Fruit fly (Drosophila melanogaster) whole organism, wandering third instar larva: ENCODE measurements around the gene CG2887.

Experiments
- CG9705 ChIP-seq: fragments of 200-800 bp; sonication (Bioruptor generic); optimal IDR thresholded peaks from 2 replicates; lab custom pipeline; 2018; ENCODE audit warnings: missing biosample characterization, mild to moderate bottlenecking, missing genetic modification characterization
- CrebA ChIP-seq: fragments of 200-800 bp; sonication (Bioruptor generic); optimal IDR thresholded peaks from 2 replicates; lab custom pipeline; 2016; ENCODE audit warnings: missing biosample characterization, mild to moderate bottlenecking, missing genetic modification characterization, borderline replicate concordance
- Dif ChIP-seq: fragments of 200-275, 200-300 bp; sonication (Bioruptor generic); optimal IDR thresholded peaks from 2 replicates; lab custom pipeline; 2018; ENCODE audit warnings: missing biosample characterization, missing genetic modification characterization; ENCODE audit not compliant: partially characterized antibody
- HLH106 ChIP-seq: fragments of 200-800 bp; optimal IDR thresholded peaks from 3 replicates; lab custom pipeline; 2019; ENCODE audit warnings: missing biosample characterization, mild to moderate bottlenecking, missing genetic modification characterization, moderate library complexity
- Hr83 ChIP-seq: fragments of 200-300 bp; sonication (Bioruptor generic); optimal IDR thresholded peaks from 2 replicates; lab custom pipeline; 2016; ENCODE audit warnings: missing biosample characterization, mild to moderate bottlenecking, missing genetic modification characterization, moderate library complexity; ENCODE audit not compliant: poor library complexity, severe bottlenecking
- Jra ChIP-seq: sonication (Bioruptor generic); optimal IDR thresholded peaks from 2 replicates; lab custom pipeline; 2016; ENCODE audit warnings: missing biosample characterization, missing genetic modification characterization
- Mio ChIP-seq: sonication (Bioruptor generic); optimal IDR thresholded peaks from 2 replicates; lab custom pipeline; 2016; ENCODE audit warnings: missing biosample characterization, missing genetic modification characterization
- N ChIP-seq: fragments of >200 bp; optimal IDR thresholded peaks from 2 replicates; lab custom pipeline; 2018; ENCODE audit warnings: missing biosample characterization, missing external identifiers, missing genetic modification characterization
- OdsH ChIP-seq: fragments of 200-800 bp; sonication (Bioruptor generic); optimal IDR thresholded peaks from 2 replicates; lab custom pipeline; 2016; ENCODE audit warnings: missing biosample characterization, mild to moderate bottlenecking, missing genetic modification characterization
- Rel ChIP-seq, 2 experiments: fragments of 200-800 bp; sonication (Bioruptor generic) in 1 of 2; optimal IDR thresholded peaks; 2 replicates in 1 of 2; 3 replicates in 1 of 2; lab custom pipeline; 2016 to 2019; ENCODE audit warnings: mild to moderate bottlenecking in 2 of 2, missing biosample characterization in 2 of 2, missing genetic modification characterization in 2 of 2, moderate library complexity in 1 of 2
- Sp1 ChIP-seq: fragments of 200-800 bp; sonication (Bioruptor generic); optimal IDR thresholded peaks from 3 replicates; lab custom pipeline; 2019; ENCODE audit warnings: missing biosample characterization, mild to moderate bottlenecking, missing genetic modification characterization, moderate library complexity
- Vsx2 ChIP-seq: fragments of 200-300, 225-300 bp; sonication (Bioruptor generic); optimal IDR thresholded peaks from 2 replicates; lab custom pipeline; 2018; ENCODE audit warnings: missing biosample characterization, missing genetic modification characterization; ENCODE audit not compliant: partially characterized antibody
- brk ChIP-seq: fragments of 200-800 bp; sonication (Bioruptor generic); optimal IDR thresholded peaks from 2 replicates; lab custom pipeline; 2016; ENCODE audit warnings: missing biosample characterization, mild to moderate bottlenecking, missing genetic modification characterization
- dl ChIP-seq, 2 experiments: fragments of 175-275, 200-275 bp in 1 of 2; fragments of 200-275 bp in 1 of 2; sonication (Bioruptor generic); optimal IDR thresholded peaks; lab custom pipeline; 2018; ENCODE audit warnings: mild to moderate bottlenecking in 2 of 2, missing biosample characterization in 2 of 2, missing genetic modification characterization in 2 of 2, moderate library complexity in 2 of 2; ENCODE audit not compliant: partially characterized antibody in 2 of 2, insufficient read depth in 1 of 2
- dmrt93B ChIP-seq: fragments of 200-800 bp; sonication (Bioruptor generic); optimal IDR thresholded peaks from 2 replicates; lab custom pipeline; 2018; ENCODE audit warnings: missing biosample characterization, mild to moderate bottlenecking, missing genetic modification characterization
- dsf ChIP-seq: sonication (Bioruptor generic); optimal IDR thresholded peaks from 2 replicates; lab custom pipeline; 2016; ENCODE audit warnings: missing biosample characterization, missing genetic modification characterization, borderline replicate concordance
- ey ChIP-seq: fragments of 200-800 bp; sonication (Bioruptor generic); optimal IDR thresholded peaks from 2 replicates; lab custom pipeline; 2016; ENCODE audit warnings: missing biosample characterization, missing genetic modification characterization
- foxo ChIP-seq, 2 experiments: fragments of 200-800 bp; sonication (Bioruptor generic); optimal IDR thresholded peaks; 2 replicates in 1 of 2; 3 replicates in 1 of 2; lab custom pipeline; 2016 to 2017; ENCODE audit warnings: missing biosample characterization in 2 of 2, missing genetic modification characterization in 2 of 2
- fru ChIP-seq: fragments of 200-800 bp; sonication (Bioruptor generic); optimal IDR thresholded peaks from 3 replicates; lab custom pipeline; 2016; ENCODE audit warnings: missing biosample characterization, mild to moderate bottlenecking, missing genetic modification characterization
- h ChIP-seq: fragments of 200-800 bp; sonication (Bioruptor generic); optimal IDR thresholded peaks from 3 replicates; lab custom pipeline; 2016; ENCODE audit warnings: missing biosample characterization, mild to moderate bottlenecking, missing genetic modification characterization
- jim ChIP-seq: fragments of 175-275, 200-325 bp; sonication (Bioruptor generic); optimal IDR thresholded peaks from 2 replicates; lab custom pipeline; 2016; ENCODE audit warnings: missing biosample characterization, mild to moderate bottlenecking, missing genetic modification characterization
- lola ChIP-seq: fragments of >200 bp; optimal IDR thresholded peaks from 2 replicates; lab custom pipeline; 2017; ENCODE audit warnings: missing biosample characterization, missing genetic modification characterization
- psq ChIP-seq: fragments of 200-800 bp; sonication (Bioruptor generic); optimal IDR thresholded peaks from 3 replicates; lab custom pipeline; 2017; ENCODE audit warnings: missing biosample characterization, mild to moderate bottlenecking, missing genetic modification characterization, moderate library complexity
- rgr ChIP-seq: fragments of 200-800 bp; sonication (Bioruptor generic); optimal IDR thresholded peaks from 3 replicates; lab custom pipeline; 2016; ENCODE audit warnings: missing biosample characterization, mild to moderate bottlenecking, missing genetic modification characterization
- sage ChIP-seq: fragments of 200-800 bp; sonication (Bioruptor generic); optimal IDR thresholded peaks from 2 replicates; lab custom pipeline; 2016; ENCODE audit warnings: missing biosample characterization, mild to moderate bottlenecking, missing genetic modification characterization
- sv ChIP-seq: fragments of 200-800 bp; sonication (Bioruptor generic); optimal IDR thresholded peaks from 3 replicates; lab custom pipeline; 2016; ENCODE audit warnings: missing biosample characterization, missing genetic modification characterization
- tai ChIP-seq: sonication (Bioruptor generic); optimal IDR thresholded peaks from 2 replicates; lab custom pipeline; 2016; ENCODE audit warnings: missing biosample characterization, missing genetic modification characterization
- usp ChIP-seq: fragments of >200 bp; optimal IDR thresholded peaks from 2 replicates; lab custom pipeline; 2017; ENCODE audit warnings: missing biosample characterization, missing genetic modification characterization
- woc ChIP-seq: sonication (Bioruptor generic); optimal IDR thresholded peaks from 2 replicates; lab custom pipeline; 2016; ENCODE audit warnings: missing biosample characterization, mild to moderate bottlenecking, missing genetic modification characterization

CG2887 gene

DNA sequence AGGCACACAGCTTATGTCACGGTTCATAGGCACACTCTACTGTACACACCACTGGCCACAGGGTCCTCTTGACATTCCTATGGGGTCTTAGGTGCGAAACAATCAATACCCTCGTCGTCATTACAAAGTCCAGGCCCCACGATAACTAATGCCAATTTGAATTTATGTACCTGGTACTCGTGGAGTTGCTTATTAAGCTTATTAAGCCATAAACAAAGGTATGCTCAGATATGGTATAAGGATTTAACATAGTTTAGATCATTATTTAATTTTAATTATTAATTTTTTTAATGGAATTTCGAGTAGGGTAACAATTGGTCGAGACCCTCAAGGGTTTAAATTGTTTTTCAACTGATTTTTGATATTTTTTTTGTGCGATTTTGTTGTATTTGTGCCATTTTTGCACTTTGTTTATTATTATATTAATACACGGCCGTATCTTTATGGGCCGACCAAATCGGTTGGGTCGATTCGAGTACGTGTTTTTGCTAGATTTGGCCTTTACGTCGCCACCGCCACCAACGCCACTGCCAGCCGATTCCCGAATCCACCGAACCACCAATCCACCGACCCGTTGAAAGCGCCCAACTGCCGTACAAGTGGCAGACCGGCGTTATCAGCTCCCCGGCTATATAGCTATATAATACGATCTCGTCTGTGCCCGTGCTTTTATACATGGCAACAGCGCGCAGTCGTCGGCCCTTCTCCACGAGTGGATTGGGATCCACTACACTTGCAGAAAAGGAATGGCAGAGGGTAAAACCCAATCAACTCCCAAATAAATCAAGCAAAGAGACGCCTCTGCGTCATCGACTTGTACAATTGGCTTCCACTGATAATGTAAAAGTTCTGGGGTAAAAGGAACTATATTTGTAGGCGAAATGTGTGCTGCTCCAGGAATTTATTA is 6.2 kb upstream of the CG2887 start:
- TF ChIP-seq HLH106 (tag; lab: Kevin White, UChicago): peak; percentile 3
- TF ChIP-seq sage (GFP tag; lab: Kevin White, UChicago): no peak
- TF ChIP-seq dsf (GFP tag; lab: Kevin White, UChicago): no peak
- no peak for TF ChIP-seq N (GFP tag; lab: Kevin White, UChicago)
- TF ChIP-seq OdsH: no peak
- peak; percentile 3 for TF ChIP-seq woc (GFP tag; lab: Kevin White, UChicago)
- no peak for TF ChIP-seq Rel (GFP tag; optimal IDR thresholded peaks at IDR 0.05; lab: Kevin White, UChicago)
- peak; percentile 58 for TF ChIP-seq Rel (tag; optimal IDR thresholded peaks at IDR 0.05; lab: Kevin White, UChicago)
- TF ChIP-seq h: peak; percentile 9
- no peak for TF ChIP-seq brk (GFP tag; lab: Kevin White, UChicago)
- TF ChIP-seq Hr83 (GFP tag; lab: Kevin White, UChicago): no peak
- no peak for TF ChIP-seq ey (GFP tag; lab: Kevin White, UChicago)
- TF ChIP-seq Dif (GFP tag; lab: Kevin White, UChicago): no peak
- TF ChIP-seq lola: no peak
- no peak for TF ChIP-seq dmrt93B (GFP tag; lab: Kevin White, UChicago)
- no peak for TF ChIP-seq tai (GFP tag; lab: Kevin White, UChicago)
- TF ChIP-seq sv: no peak
- TF ChIP-seq CrebA (GFP tag; lab: Kevin White, UChicago): no peak
- TF ChIP-seq usp (GFP tag; lab: Kevin White, UChicago): no peak
- no peak for TF ChIP-seq fru

DNA sequence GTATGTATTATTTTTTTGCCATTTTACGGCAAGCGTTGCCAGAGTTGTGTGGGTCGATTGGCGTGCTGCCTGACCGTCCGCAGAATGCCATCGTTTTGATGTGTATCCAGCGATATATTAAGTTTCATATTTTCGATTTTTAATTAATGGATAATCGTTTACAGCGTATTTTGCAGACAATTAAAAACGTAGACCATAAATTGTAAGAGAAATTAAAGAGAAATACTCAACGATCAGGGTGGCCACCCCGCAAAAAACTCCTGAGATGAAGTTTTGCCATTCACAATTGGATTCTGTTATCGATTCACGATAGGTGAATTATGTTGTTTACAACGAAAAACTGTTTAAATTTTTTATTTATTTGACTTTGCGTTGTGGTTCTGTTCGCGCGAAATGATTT is 3.7 kb downstream of the CG2887 start, which contains the start of gene nocte:
nocte (minus strand) TSS at position 51 of the 400 bp plus-strand sequence.
- TF ChIP-seq foxo (GFP tag; optimal IDR thresholded peaks at IDR 0.05; lab: Kevin White, UChicago) (peak in 1 of 2 experiments; percentile 32), HLH106 (tag; lab: Kevin White, UChicago) (peak; percentile 16), N (GFP tag; lab: Kevin White, UChicago) (no peak), ey (GFP tag; lab: Kevin White, UChicago) (peak; percentile 1), Mio (GFP tag; lab: Kevin White, UChicago) (no peak)

DNA sequence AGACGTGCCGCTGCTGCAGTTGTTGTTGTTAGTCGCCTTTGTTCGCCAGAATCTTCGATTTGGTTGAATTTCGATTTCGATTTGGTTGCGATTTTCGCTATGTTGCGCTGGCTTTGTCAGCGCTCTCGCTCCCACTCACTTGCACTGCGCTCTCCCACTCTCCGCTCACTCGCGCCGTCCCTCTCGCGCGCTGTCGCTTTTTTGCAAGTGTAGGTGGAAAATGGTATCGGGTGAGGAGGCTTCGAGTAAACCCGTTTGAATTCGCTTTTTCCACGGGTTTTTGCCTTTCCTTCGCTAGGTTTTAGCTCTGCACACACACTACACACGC is 4.1 kb downstream of the CG2887 start:
- TF ChIP-seq brk (GFP tag; lab: Kevin White, UChicago) (no peak), dl (GFP tag; optimal IDR thresholded peaks at IDR 0.05; lab: Kevin White, UChicago; ENCODE audit: insufficient read depth in 1 of 2, partially characterized antibody in 2 of 2) (no peak), CG9705 (no peak), jim (GFP tag; lab: Kevin White, UChicago) (no peak), Dif (GFP tag; lab: Kevin White, UChicago) (peak; percentile 32), foxo (GFP tag; optimal IDR thresholded peaks at IDR 0.05; lab: Kevin White, UChicago) (no peak)

DNA sequence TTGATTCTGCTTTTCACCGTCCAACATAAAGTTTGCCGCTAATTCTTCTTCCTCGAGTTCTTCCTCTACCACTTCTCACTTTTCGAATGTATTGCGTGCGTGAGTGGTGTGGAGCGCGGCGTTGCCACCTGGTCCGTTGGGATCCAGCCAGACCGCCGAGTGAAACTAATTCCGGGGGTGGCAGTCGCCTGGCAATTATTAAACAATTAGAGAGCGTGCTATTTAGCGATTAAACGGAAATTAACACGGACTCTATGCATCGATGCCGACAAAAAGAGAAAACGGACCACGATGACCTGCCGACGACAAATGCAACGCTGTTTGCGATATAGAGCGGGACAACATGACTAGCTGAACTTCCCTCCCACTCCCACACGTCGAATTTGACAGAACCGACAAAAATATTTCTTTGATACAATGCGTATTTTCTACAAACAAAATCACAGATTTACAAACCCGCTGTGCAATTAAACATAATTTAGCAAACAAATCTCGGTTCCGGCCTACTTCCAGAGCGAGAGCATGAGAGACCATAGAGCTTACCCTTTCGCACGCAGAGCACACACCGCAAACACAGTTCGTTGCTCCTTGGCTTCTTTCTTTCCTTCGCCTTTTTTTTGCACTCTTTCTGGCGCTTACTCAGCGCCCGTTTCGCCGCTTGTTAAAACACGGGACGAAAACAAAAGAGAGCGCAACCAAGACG is 4.6 kb downstream of the CG2887 start, which contains the start of gene CG2889:
CG2889 (plus strand) TSS at position 429 of the 703 bp plus-strand sequence.
- TF ChIP-seq psq (GFP tag; lab: Kevin White, UChicago): peak; percentile 46
- TF ChIP-seq HLH106 (tag; lab: Kevin White, UChicago): peak; percentile 49
- TF ChIP-seq h: peak; percentile 38
- peak; percentile 10 for TF ChIP-seq fru
- TF ChIP-seq Sp1: peak; percentile 2
- peak in 1 of 2 experiments; percentile 58 for TF ChIP-seq foxo (GFP tag; optimal IDR thresholded peaks at IDR 0.05; lab: Kevin White, UChicago)
- peak; percentile 24 for TF ChIP-seq rgr (GFP tag; lab: Kevin White, UChicago)
- TF ChIP-seq Jra (GFP tag; lab: Kevin White, UChicago): no peak
- no peak for TF ChIP-seq Rel (GFP tag; optimal IDR thresholded peaks at IDR 0.05; lab: Kevin White, UChicago)
- TF ChIP-seq Rel (tag; optimal IDR thresholded peaks at IDR 0.05; lab: Kevin White, UChicago): peak; percentile 36
- TF ChIP-seq Vsx2: no peak
- TF ChIP-seq, all 38 proteins: peak for 8
